Worm (Caenorhabditis elegans): ENCODE data around the gene C17H12.37.

The C17H12.37 gene

DNA sequence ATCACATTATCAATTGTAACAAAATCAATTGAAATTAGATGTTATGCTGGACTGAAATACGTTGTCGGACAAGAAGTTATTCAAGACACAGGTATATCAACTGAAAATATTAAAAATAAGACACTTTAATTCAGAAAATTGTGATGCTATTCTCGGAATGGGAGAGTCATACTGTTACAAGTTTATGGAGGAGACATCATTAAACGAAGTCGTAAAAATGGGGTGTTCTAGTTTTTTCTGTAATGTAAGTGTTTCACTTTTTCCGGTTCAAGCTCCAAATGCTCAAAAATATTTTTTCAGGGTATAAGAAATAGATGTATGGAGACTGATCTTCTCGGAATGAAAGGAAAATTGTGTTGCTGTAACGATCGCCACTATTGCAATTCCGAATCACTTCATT is at the start of gene C17H12.37:
TSS of gene C17H12.37 (plus strand) at position 301 of the 400 bp plus-strand sequence.
- no peak for TF ChIP-seq unc-62 (GFP tag; optimal IDR thresholded peaks at IDR 0.05)

DNA sequence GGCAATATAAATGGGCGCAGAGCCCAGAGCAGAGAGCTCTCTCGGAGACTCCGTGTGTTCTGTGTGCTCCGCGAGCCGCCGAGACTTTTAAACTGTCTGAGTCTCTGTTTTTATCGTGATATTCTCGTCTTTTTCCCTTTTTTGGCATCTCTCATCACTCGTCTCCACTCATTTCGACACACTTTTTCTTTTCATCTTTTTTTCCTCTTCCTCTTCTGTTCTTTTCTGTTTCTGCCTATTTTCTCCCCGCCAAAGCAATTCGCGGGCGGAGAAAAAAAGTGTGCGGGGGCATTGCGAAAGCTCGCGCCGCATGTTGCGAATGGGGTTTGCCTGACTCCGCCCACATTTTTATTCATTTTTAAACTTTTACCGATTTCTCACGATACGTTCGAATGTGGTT is 48.5 kb upstream of the C17H12.37 start:
- TF ChIP-seq unc-62 (GFP tag; optimal IDR thresholded peaks at IDR 0.05), result no peak

DNA sequence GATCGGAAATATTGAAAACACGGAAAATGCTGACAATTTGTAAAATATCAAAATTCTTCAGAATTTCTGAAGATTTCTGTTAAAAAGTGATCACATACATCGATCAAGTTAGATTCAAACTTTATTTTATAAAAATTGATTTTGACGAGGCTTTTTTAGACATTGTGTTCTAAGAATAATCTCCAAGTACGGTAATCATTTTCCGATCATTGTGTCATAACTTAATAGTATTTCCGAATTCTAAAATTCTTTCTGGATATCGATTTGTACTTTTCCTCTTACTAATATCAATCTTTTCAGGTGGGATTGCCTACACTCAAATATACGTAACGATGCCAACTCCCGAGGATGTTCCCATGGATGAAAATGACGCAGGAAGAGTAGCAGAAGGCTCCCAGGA is 47.9 kb upstream of the C17H12.37 start, which contains the start of gene usp-4:
TSS of gene usp-4 (plus strand) at position 301 of the 400 bp plus-strand sequence.
- no peak for TF ChIP-seq unc-62 (GFP tag; optimal IDR thresholded peaks at IDR 0.05)

DNA sequence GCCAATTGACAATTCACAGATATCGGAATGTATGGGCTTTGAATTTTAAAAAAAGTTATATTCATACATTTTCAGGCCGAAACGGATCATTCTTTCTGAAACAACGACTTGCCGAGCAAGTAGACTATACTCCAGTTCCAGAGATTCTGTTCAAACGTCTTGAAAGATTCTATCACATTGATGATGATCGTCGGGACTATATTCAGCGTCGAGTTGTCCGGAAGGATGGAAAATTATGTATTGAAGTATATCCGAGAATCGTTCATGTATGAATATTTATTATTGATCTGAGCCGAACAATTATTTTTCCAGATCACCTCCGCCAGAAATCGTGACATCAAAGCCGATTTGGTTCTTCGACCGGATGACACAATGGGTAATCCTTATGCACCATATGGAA is 47.3 kb upstream of the C17H12.37 start:
- no peak for TF ChIP-seq unc-62 (GFP tag; optimal IDR thresholded peaks at IDR 0.05)

DNA sequence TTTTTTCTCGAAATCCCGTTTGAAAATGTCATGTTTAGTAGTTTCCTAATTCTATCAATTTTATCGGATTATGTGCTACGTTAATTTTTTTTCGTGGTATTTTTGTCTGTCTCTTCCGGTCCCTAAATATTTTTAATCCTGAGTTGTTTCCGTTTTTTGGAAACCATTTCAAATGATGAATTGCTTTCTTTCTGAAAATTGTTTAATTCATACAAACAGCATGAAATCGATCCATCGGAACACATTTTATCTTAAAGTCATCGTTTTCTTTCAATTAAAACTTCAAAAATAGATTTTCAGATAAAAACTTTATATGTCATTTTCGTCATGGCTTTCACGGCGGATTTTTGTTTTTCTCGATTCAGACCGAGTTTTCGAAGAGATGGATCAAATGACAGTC is 42.5 kb upstream of the C17H12.37 start, which contains the start of gene spd-3:
TSS of gene spd-3 (plus strand) at position 301 of the 400 bp plus-strand sequence.
- TF ChIP-seq unc-62 (GFP tag; optimal IDR thresholded peaks at IDR 0.05), result no peak

DNA sequence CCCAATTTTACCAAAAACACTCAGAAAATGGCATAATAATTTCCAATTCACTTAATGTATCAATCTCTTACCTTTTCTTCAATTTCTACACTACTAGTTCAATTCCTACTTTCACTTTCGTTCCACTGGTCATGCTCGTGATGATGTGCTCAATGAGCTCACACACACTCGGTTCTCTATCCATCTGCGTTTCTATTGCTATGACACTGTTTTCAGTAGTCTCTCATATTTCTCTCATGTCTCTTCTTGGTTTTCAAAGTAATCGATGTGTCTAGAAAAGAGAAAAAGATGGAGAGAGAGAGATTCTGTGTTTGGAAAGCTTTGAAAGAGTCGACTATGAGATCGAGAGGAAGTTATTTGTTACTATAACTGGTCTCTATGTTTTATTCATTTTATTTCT is 37.7 kb upstream of the C17H12.37 start:
- no peak for TF ChIP-seq unc-62 (GFP tag; optimal IDR thresholded peaks at IDR 0.05)

DNA sequence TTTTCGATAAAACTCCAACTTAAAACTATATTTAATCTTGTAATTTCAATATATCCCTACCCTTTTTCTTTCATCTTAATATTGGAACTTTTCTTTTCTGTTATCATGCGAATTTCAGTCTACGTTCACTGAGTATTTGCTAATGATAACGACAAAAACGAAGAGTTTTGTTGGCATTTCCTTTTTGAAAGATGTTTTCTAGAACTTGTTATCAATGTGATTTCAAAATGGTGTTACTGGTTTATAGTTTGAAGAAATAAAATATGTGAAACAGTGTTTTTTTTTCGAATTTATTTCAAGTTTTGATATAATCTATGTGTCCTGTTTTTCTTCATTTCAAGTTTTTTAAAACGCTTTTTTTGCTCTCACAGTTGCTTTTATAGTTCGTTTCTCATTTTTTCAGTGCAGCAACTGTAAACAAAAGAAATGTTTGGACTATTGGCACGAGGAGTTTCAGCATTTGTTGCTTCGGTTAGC is 34.5 kb upstream of the C17H12.37 start, which contains the start of gene anat-1:
TSS of gene anat-1 (plus strand) at position 427 of the 477 bp plus-strand sequence.
- no peak for TF ChIP-seq unc-62 (GFP tag; optimal IDR thresholded peaks at IDR 0.05)

DNA sequence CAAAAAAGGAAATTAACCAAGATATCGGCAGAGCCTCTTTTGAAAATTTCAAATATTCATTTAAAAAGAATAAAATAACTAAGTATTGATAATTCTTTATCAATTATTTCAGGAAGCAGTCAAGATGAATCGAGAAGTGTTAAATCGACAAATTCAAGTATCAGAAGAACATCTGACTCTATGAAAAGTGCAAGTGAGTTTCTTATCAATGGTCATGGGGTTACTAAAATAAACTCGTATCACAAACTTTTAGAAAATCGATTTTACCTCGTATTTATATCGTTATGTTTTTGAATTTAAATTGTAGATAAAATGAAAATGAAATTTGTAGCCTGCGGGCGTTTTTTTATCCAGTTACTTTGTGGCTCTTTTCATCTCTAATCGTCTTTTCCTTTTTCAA is 33.4 kb upstream of the C17H12.37 start:
- TF ChIP-seq unc-62 (GFP tag; optimal IDR thresholded peaks at IDR 0.05), result no peak

DNA sequence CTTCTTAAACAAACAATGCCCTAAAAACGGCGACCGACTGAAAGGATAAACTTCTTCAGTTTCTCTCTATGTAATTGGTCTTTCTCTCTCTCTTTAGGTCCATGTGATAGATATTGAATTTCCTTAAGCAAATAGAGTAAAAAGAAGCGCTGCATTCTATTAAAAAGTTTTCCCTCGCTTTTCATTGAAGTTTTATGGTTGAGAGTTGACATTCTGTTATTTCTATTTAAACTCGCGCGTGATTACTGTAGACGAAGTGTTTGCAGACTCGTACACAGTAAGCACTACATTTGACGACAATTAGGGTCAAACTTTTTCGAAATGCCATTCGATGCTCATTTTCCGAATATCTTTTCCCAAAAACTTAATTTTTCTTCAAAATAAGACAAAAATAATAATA is 27.8 kb upstream of the C17H12.37 start:
- TF ChIP-seq unc-62 (GFP tag; optimal IDR thresholded peaks at IDR 0.05), result no peak

DNA sequence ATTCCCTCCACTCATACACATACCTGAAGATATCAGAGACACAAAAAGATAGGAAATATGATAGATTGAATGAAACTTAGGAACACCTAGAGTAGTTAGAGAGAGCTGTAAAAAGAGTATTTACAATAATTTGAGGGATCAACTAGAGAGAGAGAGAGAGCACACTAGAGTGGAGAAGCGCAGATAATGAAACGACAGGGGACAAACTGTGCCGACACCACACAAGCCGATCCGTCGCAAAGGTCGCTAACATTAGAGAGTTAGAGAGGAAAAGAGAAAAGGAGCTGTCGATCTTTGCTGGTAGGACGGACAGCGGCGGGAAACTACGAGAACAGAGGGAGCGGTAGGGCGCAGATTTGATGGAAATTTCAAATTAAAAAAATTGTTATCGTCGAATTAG is 19.8 kb upstream of the C17H12.37 start, which contains the start of gene dyci-1:
TSS of gene dyci-1 (minus strand) at position 122 of the 400 bp plus-strand sequence.
- TF ChIP-seq unc-62 (GFP tag; optimal IDR thresholded peaks at IDR 0.05), result no peak

DNA sequence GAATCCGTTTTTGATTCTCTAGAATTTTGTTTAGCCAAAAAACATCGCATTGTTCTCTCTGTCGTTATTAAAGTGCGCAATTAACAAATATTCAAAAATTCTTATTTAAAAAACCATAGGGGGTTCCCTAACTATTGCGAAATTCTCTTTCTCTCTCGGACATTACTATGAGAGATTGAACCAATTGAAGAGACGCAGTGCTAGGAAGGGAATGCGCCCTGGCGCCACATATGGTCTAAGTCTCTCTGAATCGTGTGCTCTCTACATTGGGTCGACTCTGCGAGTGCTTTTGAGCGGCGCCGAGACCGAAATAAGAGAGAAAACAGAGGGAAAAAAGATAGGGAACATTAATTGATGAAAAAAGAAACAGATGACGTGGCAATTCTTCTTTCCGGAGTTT is 19.0 kb upstream of the C17H12.37 start:
- TF ChIP-seq unc-62 (GFP tag; optimal IDR thresholded peaks at IDR 0.05), result no peak

DNA sequence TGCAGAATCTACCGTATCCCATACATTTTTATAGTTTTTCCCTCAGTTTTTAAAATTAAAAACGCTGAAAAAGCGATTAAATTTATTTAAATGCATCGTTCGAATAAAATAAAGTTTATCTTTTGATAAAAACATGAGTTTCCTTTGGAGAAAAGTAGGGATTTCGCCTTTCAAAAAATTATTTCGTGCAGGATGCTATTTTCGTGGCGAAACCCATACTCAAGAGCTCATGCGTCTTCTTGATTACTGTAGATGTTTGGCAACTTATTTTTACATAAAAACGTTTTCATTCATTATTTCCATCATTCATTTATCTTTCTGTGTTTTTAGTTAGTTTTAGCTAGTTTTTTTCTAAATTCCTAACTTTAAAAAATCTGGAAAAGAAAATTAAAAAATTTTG is 15.0 kb upstream of the C17H12.37 start:
- TF ChIP-seq unc-62 (GFP tag; optimal IDR thresholded peaks at IDR 0.05), result no peak

DNA sequence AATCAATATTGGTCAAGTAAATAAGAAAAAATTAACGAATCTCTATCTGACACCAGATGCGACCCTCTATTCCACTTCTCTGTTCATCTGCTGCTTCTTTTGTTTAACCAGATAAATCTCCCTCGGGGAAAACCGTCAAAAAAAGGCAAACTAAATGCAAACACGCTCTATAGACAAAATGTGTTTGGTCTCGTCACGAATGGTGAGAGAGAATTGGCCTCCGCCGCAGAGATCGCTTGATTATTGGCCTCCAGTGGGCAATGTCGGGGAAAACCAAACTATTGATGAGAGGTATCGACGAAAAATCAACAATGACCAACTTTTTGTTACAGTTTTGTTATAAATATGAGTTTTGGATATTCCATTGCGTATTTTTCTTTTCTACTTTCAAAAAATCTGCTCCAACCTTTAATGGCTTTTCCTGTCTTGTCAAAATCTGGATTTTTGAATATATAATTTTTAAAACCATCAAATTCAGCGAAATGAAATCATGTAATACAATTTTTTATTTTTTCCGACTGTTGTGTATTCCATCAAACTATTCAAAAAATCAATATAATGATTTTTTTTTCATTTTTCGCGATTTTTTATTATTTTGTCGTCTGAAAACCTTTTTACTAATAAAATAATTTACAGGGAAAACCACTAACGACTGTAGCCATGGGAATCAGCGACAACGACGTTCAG is 14.3 kb upstream of the C17H12.37 start, which contains the start of the genes C17H12.2 and vha-8:
TSS of gene C17H12.2 (minus strand) at position 51 of the 687 bp plus-strand sequence.
TSS of gene vha-8 (plus strand) at position 637 of the 687 bp plus-strand sequence.
- TF ChIP-seq unc-62 (GFP tag; optimal IDR thresholded peaks at IDR 0.05), result peak; percentile 34

DNA sequence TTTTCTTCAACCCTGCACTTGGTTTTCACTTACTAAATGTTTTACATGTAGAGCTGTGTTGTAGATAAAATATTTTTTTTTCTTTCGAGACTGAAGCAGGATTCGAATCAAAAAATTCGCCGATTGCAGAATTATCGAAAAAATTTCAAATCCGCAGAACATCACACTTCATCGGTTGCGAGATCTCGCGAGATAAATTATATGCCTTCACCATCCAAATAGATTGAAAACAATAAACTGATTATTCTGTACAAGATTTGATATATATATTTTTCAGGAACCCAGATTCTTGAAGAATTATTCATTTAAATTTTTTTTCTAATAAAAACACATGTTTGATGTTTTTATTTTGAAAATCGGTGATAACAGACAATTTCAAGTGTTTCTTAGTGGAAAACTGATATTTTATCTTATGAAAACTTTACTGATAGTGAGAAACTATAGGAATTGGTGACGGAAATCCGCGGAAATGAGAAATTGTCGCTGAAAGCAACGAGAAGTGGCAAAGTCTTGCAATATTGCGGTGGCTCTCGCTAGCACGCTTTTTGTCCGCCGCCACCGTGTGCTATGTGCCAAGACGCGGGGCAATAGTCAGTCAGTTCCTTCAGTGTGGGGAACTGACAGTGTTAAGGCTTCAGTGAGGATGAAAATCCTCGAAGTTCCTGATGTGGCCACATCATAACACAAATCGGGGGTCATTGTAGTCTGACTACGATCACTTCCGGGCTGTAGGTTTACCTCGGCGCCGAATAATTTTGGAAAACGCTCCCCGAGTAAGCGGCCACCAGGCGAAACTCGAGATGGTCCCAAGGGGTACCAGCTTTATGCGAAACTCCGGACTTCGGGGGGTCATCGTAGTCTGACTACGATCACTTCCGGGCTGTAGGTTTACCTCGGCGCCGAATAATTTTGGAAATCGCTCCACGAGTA is 12.3 kb upstream of the C17H12.37 start:
- TF ChIP-seq unc-62 (GFP tag; optimal IDR thresholded peaks at IDR 0.05), result no peak

DNA sequence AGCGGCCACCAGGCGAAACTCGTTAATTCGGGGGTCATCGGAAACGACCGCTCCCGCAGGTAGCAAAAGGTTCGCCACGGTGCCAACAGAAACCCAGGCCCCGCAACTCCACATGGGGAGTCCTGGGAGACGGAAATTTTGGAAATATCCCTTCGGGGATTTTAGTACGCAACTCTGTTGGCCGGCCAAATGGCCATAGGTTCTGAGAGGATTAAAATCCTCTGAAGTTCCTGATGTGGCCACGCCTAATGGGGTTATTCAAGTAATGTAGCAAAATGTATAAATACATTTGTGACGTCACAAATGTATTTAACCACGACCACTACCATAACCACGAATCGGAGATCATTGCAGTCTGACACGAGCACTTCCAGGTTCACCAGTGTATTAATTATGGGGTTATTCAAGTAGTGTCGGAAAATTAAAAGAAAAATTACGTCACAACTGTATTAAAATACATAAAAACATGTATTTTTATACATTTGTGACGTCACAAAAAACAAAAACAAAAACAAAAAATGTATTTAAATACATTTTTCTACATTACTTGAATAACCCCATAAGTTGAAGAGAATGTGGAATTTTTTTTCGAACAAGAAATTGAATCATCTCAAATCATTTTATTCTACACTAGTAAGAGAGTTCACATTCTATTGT is 11.5 kb upstream of the C17H12.37 start:
- TF ChIP-seq unc-62 (GFP tag; optimal IDR thresholded peaks at IDR 0.05), result no peak

DNA sequence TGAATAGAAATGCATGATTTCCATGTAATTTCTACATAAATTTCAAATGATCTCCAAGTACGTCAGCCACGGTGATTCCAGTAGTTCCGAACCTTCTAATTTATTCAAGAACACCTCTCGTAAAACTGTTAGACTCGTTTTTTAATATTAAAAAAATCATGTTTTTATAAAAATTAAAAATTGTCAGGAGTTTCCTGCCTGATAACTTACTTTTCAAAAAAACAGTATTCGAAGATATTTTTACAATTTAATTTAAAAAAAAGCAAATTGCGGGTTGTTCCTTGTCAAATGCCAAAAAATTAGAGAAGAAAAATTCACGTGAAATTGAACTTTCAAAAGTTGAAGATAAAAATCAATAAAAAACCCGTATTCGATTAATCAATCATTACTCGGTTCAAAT is 9.4 kb upstream of the C17H12.37 start, which contains the start of the genes C17H12.3 and C17H12.12:
TSS of gene C17H12.3 (minus strand) at position 101 of the 400 bp plus-strand sequence.
TSS of gene C17H12.12 (plus strand) at position 396 of the 400 bp plus-strand sequence.
- no peak for TF ChIP-seq unc-62 (GFP tag; optimal IDR thresholded peaks at IDR 0.05)

All from whole organism, dauer.